Fruit fly (Drosophila melanogaster) S2 (cell line): ENCODE measurements around the gene Snm1.

ENCODE experiments used
- CG8478 ChIP-seq: fragments of >200 bp; optimal IDR thresholded peaks from 2 replicates; lab custom pipeline; 2018
- CTCF ChIP-seq, 2 experiments: fragments of >200 bp; optimal IDR thresholded peaks; 2 replicates each; lab custom pipeline; 2018

Snm1 gene

dm6 chr3R:5554082-5554481 lies 802 bp upstream of the Snm1 start, which contains the start of gene Pcmt:
Pcmt (minus strand) TSS chr3R:5554316.
- TF ChIP-seq CTCF (optimal IDR thresholded peaks at IDR 0.05; lab: Kevin White, UChicago) (no peak), CG8478 (lab: Kevin White, UChicago) (no peak)

DNA sequence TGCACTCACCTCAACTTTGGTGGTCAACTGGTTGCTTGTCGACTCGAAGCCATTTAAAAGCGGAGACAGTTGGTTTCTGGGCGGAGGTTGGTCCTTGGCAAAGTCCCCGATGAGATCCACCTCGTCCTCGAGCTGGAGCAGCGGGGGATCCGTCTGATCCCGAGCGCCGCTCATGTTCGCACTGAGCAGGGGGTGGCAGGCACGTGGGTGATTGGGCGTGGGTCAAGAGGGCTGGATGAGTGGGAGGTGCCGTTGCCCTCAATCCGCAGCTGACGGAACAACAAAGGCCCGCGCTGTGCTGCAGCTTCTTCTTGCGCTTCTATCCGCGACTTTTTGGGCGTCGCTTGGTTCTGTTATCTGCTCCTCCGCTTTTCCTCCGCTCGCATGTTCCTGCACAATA lies 8.1 kb downstream of the Snm1 start:
- TF ChIP-seq CTCF (optimal IDR thresholded peaks at IDR 0.05; lab: Kevin White, UChicago) (no peak), CG8478 (lab: Kevin White, UChicago) (no peak)

DNA sequence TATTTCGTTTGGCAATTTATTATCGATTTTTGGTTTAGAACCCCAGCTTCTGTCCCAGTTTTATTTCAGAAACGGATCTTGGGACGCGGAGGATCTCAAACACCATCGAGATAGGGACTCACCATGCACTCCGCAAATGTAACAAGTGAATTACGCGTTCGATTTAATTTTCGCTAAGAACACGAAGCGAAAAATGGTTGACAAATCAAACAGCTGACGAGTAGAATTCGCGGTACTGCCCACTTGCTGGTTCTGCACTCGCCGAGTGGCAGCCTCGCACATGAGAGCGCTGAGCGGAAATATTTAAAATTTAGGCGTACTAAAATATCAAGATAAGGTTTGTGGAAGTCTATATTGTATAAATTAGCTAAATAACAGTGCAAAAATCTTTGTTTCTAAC lies 8.5 kb downstream of the Snm1 start, which contains the start of gene Pi4KIIalpha:
Gene Pi4KIIalpha (minus strand): TSS at position 233 of the 400 bp plus-strand sequence.
- TF ChIP-seq CG8478 (lab: Kevin White, UChicago) (no peak), CTCF (optimal IDR thresholded peaks at IDR 0.05; lab: Kevin White, UChicago) (peak in 1 of 2 experiments; percentile 9)

dm6 chr3R:5564775-5565190 lies 9.9 kb downstream of the Snm1 start, which contains the start of the genes CG14671 and CG12746:
CG14671 (minus strand) TSS chr3R:5564815.
CG12746 (plus strand) TSS chr3R:5564865.
- TF ChIP-seq CTCF (optimal IDR thresholded peaks at IDR 0.05; lab: Kevin White, UChicago) (peak in 1 of 2 experiments; percentile 9), CG8478 (lab: Kevin White, UChicago) (no peak)

DNA sequence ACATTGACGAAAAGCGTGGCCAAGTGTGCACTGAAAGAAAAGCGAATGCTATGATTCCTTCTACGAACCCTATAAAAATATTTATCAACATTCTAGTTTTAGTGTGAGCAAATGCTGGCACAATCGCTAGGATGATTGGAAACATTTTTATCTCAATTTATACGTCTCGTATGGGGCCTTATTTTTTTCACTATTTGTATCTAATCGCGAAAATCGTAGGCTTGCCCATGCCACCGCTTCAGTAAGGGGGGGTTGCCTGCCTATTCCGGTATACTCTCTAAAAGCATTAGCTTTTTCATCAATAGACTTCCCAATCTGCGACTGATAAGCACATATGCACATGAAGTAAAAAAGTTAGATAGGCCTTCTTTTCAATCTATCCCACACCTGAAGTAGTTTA lies 10.7 kb downstream of the Snm1 start:
- no peak for TF ChIP-seq CTCF (optimal IDR thresholded peaks at IDR 0.05; lab: Kevin White, UChicago)
- no peak for TF ChIP-seq CG8478 (lab: Kevin White, UChicago)

DNA sequence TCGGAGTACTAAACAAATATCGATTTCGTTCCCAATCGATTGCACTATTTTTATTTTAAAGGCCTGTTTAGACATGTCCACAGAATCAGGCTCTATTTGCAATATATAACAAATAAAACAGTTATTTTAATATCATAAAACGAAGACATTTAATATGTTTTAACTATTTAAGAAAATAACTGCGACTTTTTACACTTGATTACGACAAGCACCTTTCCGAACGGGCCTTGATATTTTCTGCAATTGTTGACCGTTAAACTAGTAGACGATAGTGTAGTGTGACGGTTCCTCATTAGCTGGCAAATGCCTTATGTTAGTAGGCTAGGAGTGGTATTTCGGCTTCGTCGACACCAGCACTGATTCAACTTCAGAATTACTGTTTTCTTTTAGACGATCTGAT lies 13.7 kb downstream of the Snm1 start, which contains the start of the genes CG2931 and Rheb:
Gene CG2931 (minus strand): TSS at position 26 of the 400 bp plus-strand sequence.
Gene Rheb (plus strand): TSS at position 332 of the 400 bp plus-strand sequence.
- no peak for TF ChIP-seq CTCF (optimal IDR thresholded peaks at IDR 0.05; lab: Kevin White, UChicago)
- no peak for TF ChIP-seq CG8478 (lab: Kevin White, UChicago)

DNA sequence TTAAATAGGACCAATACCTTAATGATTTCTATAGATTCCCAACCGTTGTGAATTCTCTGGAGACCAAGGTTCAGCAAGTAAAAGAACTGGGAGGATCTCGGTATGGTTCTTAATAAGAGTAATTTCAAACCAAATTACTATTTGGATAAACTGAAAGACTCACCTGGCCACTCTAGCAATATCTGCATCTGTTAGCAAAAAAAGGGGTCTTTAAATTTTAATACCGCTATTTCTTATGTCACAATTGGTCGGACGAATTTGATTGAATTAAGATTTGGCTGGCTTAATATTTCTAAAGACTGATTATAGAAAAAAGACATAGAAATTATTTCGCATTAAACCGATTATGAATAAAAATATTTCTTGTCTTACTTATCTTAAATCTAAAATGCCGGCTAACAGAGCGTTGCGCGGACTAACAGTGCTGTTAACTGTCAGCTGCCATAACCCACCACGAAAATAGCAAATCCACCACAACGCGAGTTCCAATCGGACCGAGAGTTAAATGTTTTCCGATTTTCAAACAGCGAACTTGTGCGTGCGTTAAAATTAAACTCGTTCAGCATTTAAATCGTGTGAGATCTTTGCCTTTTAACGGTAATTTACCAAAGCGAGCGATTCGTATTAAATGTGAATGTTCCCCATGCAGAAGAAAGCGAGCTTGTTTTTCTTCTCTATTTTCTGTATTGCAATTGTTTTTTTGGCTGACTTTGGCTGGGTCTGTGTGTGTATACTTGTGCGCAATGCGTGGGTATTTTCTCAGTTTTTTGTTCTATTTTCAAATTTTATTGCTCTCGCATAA lies 16.0 kb downstream of the Snm1 start, which contains the start of gene CRMP:
Gene CRMP (plus strand): TSS at position 474 of the 802 bp plus-strand sequence.
- TF ChIP-seq CG8478 (lab: Kevin White, UChicago) (no peak), CTCF (optimal IDR thresholded peaks at IDR 0.05; lab: Kevin White, UChicago) (no peak)

DNA sequence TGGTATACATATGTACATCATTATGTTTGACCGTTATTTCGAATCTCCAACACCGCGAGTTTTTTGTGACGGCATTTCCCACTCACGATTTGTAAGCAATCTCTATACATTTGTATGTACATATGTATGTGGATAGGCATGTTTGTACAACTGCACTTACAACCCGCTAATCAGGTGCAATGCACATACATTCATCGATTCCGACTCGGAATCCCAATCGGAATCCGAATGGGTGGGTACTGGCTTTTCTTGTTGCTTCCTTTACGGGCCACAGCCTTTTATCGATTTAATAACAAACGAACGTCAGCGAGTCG lies 16.5 kb downstream of the Snm1 start:
- TF ChIP-seq CTCF (optimal IDR thresholded peaks at IDR 0.05; lab: Kevin White, UChicago) (no peak), CG8478 (lab: Kevin White, UChicago) (no peak)

DNA sequence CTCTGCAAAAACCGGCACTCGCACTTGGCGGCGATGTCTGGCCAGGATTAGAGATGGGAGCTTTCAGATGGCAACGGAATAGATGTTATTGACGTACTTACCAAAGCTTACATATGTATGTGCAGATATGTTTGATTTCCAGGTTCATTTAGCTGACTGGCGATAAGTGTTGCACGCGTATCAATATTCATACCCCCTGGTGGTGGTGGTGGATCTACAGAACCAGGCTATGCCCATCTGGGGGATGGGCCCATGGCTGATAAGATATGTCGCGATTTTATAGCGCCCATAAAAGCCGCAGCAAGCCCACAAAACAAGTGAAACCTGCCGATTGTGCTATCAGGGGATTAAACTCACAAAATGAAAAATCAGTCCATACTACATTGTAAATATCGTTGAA lies 16.9 kb downstream of the Snm1 start:
- TF ChIP-seq CG8478 (lab: Kevin White, UChicago) = no peak
- TF ChIP-seq CTCF (optimal IDR thresholded peaks at IDR 0.05; lab: Kevin White, UChicago) = no peak

dm6 chr3R:5572900-5573665 lies 18.2 kb downstream of the Snm1 start:
- TF ChIP-seq CTCF (optimal IDR thresholded peaks at IDR 0.05; lab: Kevin White, UChicago) = no peak

dm6 chr3R:5573883-5574282 lies 19.0 kb downstream of the Snm1 start:
- no peak for TF ChIP-seq CG8478 (lab: Kevin White, UChicago)
- TF ChIP-seq CTCF (optimal IDR thresholded peaks at IDR 0.05; lab: Kevin White, UChicago) = no peak

DNA sequence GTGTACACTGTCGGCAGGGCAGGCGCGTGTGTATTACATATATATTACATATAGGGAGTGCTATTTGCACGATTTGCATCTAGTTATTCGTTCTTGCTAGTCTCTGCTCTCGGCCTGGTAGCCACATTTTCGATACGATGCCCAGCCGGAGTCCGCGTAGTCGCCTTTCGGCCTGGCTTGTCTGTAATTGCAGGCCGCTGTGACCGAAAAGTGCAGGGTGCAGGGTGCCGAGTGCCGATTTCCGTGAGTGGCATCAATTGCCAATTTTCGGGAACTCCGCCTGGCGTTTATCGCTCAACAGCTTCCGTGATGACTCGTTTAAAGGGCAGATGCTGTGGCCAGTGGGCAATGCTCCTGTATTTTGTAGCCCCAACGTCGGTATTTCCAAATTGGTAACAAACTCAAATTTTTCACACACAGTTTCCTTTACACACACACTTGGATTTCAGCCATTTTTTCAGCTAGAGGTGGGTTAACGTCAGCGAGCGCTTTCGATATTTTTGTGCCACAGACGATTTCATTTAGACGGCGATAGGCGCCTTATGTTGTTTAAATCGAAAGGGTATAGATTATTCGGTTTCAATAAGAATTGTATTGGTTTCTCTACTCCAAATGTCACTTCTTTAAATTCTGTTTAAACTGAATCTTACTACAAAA lies 33.1 kb downstream of the Snm1 start, which contains the start of gene CG2926:
Gene CG2926 (minus strand): TSS at position 518 of the 657 bp plus-strand sequence.
- peak in 1 of 2 experiments; percentile 20 for TF ChIP-seq CTCF (optimal IDR thresholded peaks at IDR 0.05; lab: Kevin White, UChicago)
- TF ChIP-seq CG8478 (lab: Kevin White, UChicago) = no peak

dm6 chr3R:5588573-5588972 lies 33.7 kb downstream of the Snm1 start, which contains the start of gene PolZ2:
PolZ2 (plus strand) TSS chr3R:5588873.
- TF ChIP-seq CTCF (optimal IDR thresholded peaks at IDR 0.05; lab: Kevin White, UChicago) (no peak), CG8478 (lab: Kevin White, UChicago) (no peak)

DNA sequence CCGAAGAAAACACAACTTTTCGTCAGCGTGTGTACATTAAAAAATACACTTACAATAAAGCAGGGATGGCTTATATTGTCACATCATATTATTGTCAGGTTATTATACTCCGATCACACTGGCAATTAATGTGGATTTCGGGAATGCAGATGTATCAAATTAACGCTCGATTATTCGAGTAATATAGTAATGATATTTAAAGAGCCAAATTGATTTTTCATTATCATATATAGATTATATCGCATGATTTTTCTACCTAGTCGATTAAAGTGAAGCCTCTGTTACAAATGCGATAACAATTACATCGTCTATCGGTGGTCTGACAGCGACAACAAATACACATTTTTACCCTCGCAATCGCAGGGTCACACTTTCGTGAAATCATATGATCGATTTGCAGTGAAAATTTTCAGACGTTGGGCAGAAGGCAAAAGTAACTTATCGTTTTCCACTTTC lies 36.5 kb downstream of the Snm1 start, which contains the start of the genes noi and Vha26:
Gene noi (minus strand): TSS at position 62 of the 456 bp plus-strand sequence.
Gene Vha26 (plus strand): TSS at position 366 of the 456 bp plus-strand sequence.
- TF ChIP-seq CTCF (optimal IDR thresholded peaks at IDR 0.05; lab: Kevin White, UChicago) (no peak), CG8478 (lab: Kevin White, UChicago) (no peak)
